Fruit fly (Drosophila melanogaster): ENCODE measurements around the gene CG6013.

CG6013 gene

dm6 chr3R:19014742-19015422 lies 16.4 kb upstream of the CG6013 start (continued):
- TF ChIP-seq dimm (GFP tag; IDR thresholded peaks at IDR 0.05) (no peak), CG10959 (GFP tag; IDR thresholded peaks at IDR 0.05) (no peak), HLH54F (GFP tag; optimal IDR thresholded peaks at IDR 0.05) (no peak), ab (GFP tag; optimal IDR thresholded peaks at IDR 0.05) (no peak), Stat92E (GFP tag; optimal IDR thresholded peaks at IDR 0.05) (no peak), CG31388 (GFP tag; optimal IDR thresholded peaks at IDR 0.05) (no peak), Aef1 (GFP tag; IDR thresholded peaks at IDR 0.05) (no peak), cas (GFP tag; IDR thresholded peaks at IDR 0.05) (no peak), abd-A (tag; optimal IDR thresholded peaks at IDR 0.05) (peak; percentile 16), twi (tag; optimal IDR thresholded peaks at IDR 0.05) (no peak), NFAT (GFP tag; IDR thresholded peaks at IDR 0.05) (no peak), CG17186 (GFP tag; optimal IDR thresholded peaks at IDR 0.05) (no peak), Tbp (GFP tag; optimal IDR thresholded peaks at IDR 0.05) (no peak), ara (GFP tag; IDR thresholded peaks at IDR 0.05) (peak; percentile 38; the same call in 1 of the 2 replicates), CG12071 (GFP tag; optimal IDR thresholded peaks at IDR 0.05) (no peak), Bdp1 (GFP tag; optimal IDR thresholded peaks at IDR 0.05) (no peak), jigr1 (GFP tag; IDR thresholded peaks at IDR 0.05) (no peak), CG13123 (GFP tag; optimal IDR thresholded peaks at IDR 0.05) (no peak), ttk (GFP tag; IDR thresholded peaks at IDR 0.05) (peak; percentile 62), Atf6 (GFP tag; IDR thresholded peaks at IDR 0.05) (no peak), CG18619 (GFP tag; optimal IDR thresholded peaks at IDR 0.05) (no peak), pum (GFP tag; optimal IDR thresholded peaks at IDR 0.05) (no peak), ems (GFP tag; optimal IDR thresholded peaks at IDR 0.05) (no peak), hkb (optimal IDR thresholded peaks at IDR 0.05) (no peak), hkb (GFP tag; IDR thresholded peaks at IDR 0.05) (peak; percentile 55), TFAM (GFP tag; optimal IDR thresholded peaks at IDR 0.05) (no peak), corto (GFP tag; optimal IDR thresholded peaks at IDR 0.05) (no peak), CG2875 (GFP tag; optimal IDR thresholded peaks at IDR 0.05) (peak; percentile 58), dpn (GFP tag; optimal IDR thresholded peaks at IDR 0.05) (peak in 1 of 2 experiments; percentile 16), CG10209 (GFP tag; optimal IDR thresholded peaks at IDR 0.05) (peak; percentile 37), CG14710 (tag; optimal IDR thresholded peaks at IDR 0.05) (peak; percentile 49), CG10274 (GFP tag; optimal IDR thresholded peaks at IDR 0.05) (no peak), tna (GFP tag; IDR thresholded peaks at IDR 0.05; ENCODE audit: partially characterized antibody) (no peak), Xbp1 (GFP tag; optimal IDR thresholded peaks at IDR 0.05) (peak; percentile 45), CG13296 (GFP tag; optimal IDR thresholded peaks at IDR 0.05) (no peak), dysf (GFP tag; IDR thresholded peaks at IDR 0.05) (peak; percentile 45; the same call in 1 of the 3 replicates), fd3F (GFP tag; optimal IDR thresholded peaks at IDR 0.05) (no peak), slbo (GFP tag; IDR thresholded peaks at IDR 0.05) (peak; percentile 21; the same call in 1 of the 2 replicates), Asciz (GFP tag; optimal IDR thresholded peaks at IDR 0.05) (peak; percentile 26), CG6854 (GFP tag; optimal IDR thresholded peaks at IDR 0.05) (no peak), luna (GFP tag; optimal IDR thresholded peaks at IDR 0.05) (no peak), Fer1 (GFP tag; optimal IDR thresholded peaks at IDR 0.05) (no peak), mam (GFP tag; optimal IDR thresholded peaks at IDR 0.05) (no peak), CG11560 (tag; IDR thresholded peaks at IDR 0.05) (no peak), NK7.1 (GFP tag; optimal IDR thresholded peaks at IDR 0.05) (no peak), pros (GFP tag; optimal IDR thresholded peaks at IDR 0.05) (no peak), onecut (GFP tag; IDR thresholded peaks at IDR 0.05) (no peak), zen (tag; optimal IDR thresholded peaks at IDR 0.05) (no peak), toy (GFP tag; IDR thresholded peaks at IDR 0.05) (no peak), crc (GFP tag; optimal IDR thresholded peaks at IDR 0.05) (no peak), kay (GFP tag; optimal IDR thresholded peaks at IDR 0.05) (no peak)

Data from whole organism, embryonic.